Fruit fly (Drosophila melanogaster): Measurements from ENCODE around the gene lt.

Gene lt

DNA sequence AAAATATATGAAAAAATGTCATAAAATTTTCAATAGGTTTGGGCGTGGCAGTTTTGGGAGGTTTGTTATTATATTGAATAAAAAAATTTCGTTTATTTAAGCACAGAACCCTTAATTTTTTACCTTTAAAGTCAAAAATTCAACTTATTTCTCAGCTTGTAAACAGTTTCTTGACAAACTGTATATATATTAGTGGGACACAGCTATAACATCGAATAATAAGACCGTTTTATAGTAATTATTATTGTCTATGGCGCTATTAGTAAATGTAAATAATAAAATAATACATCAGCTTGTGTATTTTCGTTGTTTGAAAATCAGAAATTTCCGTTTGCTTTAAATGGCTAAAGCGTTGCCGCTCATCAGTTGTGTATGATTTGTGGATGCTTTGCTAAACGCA lies at the start of gene lt:
lt (plus strand) TSS at position 240 of the 400 bp plus-strand sequence.
- TF ChIP-seq fd85E (GFP tag; optimal IDR thresholded peaks at IDR 0.05) = no peak
- no peak for TF ChIP-seq spab (GFP tag; optimal IDR thresholded peaks at IDR 0.05)
- no peak for TF ChIP-seq CG8119 (GFP tag; IDR thresholded peaks at IDR 0.05)
- TF ChIP-seq salr (GFP tag; optimal IDR thresholded peaks at IDR 0.05) = no peak
- no peak for TF ChIP-seq Ets21C (GFP tag; optimal IDR thresholded peaks at IDR 0.05)
- TF ChIP-seq Lpt (GFP tag; optimal IDR thresholded peaks at IDR 0.05) = no peak
- peak; percentile 29 for TF ChIP-seq CG11902 (GFP tag; optimal IDR thresholded peaks at IDR 0.05)
- TF ChIP-seq Sox15 (GFP tag; optimal IDR thresholded peaks at IDR 0.05) = no peak
- no peak for TF ChIP-seq Gug (GFP tag; IDR thresholded peaks at IDR 0.05)
- peak; percentile 23 for TF ChIP-seq Sox14 (GFP tag; optimal IDR thresholded peaks at IDR 0.05)
- TF ChIP-seq topi (GFP tag; optimal IDR thresholded peaks at IDR 0.05) = no peak
- TF ChIP-seq CG34406 (GFP tag; optimal IDR thresholded peaks at IDR 0.05) = peak; percentile 19
- peak; percentile 41 for TF ChIP-seq svp (GFP tag)
- peak; percentile 20 for TF ChIP-seq OdsH (GFP tag; optimal IDR thresholded peaks at IDR 0.05)
- TF ChIP-seq Ets96B (tag; optimal IDR thresholded peaks at IDR 0.05) = no peak
- TF ChIP-seq CG10631 (GFP tag; optimal IDR thresholded peaks at IDR 0.05) = no peak
- no peak for TF ChIP-seq CG9139 (GFP tag; optimal IDR thresholded peaks at IDR 0.05)
- TF ChIP-seq net (GFP tag; optimal IDR thresholded peaks at IDR 0.05) = no peak
- TF ChIP-seq Eip75B (GFP tag; optimal IDR thresholded peaks at IDR 0.05) = no peak
- TF ChIP-seq eg (GFP tag; IDR thresholded peaks at IDR 0.05) = no peak
- peak; percentile 0 for TF ChIP-seq Met (GFP tag; optimal IDR thresholded peaks at IDR 0.05)
- TF ChIP-seq CG31627 (GFP tag; optimal IDR thresholded peaks at IDR 0.05) = peak; percentile 32
- TF ChIP-seq pdm3 (GFP tag; optimal IDR thresholded peaks at IDR 0.05) = peak; percentile 10
- no peak for TF ChIP-seq Blimp-1 (GFP tag; optimal IDR thresholded peaks at IDR 0.05)
- TF ChIP-seq Hr39 (GFP tag; optimal IDR thresholded peaks at IDR 0.05) = peak; percentile 37
- peak; percentile 24 for TF ChIP-seq acj6 (GFP tag; optimal IDR thresholded peaks at IDR 0.05)
- no peak for TF ChIP-seq CG8319 (GFP tag; optimal IDR thresholded peaks at IDR 0.05)
- TF ChIP-seq fd59A (GFP tag; optimal IDR thresholded peaks at IDR 0.05) = no peak
- no peak for TF ChIP-seq cyc (GFP tag; optimal IDR thresholded peaks at IDR 0.05)
- no peak for TF ChIP-seq CG15336 (GFP tag; IDR thresholded peaks at IDR 0.05)
- TF ChIP-seq CG16779 (tag; optimal IDR thresholded peaks at IDR 0.05) = no peak

DNA sequence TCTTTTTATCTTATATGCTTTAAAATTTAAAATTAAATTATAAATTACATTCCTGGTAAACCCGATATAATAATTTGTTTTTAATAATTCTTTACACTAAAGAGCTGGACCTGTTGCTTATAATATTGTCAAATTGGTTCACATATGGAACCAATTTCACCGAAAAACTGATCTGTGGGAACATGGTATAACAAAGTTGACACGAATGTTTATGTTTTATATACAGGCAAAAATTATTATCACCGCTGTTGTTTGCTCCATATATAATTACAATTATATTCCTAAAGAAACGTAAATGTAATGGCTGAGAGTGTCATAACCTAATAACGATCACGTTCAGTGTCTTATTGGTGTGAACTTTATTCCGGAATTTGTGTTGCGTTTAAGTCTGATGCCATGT lies 57.0 kb downstream of the lt start, which contains the start of gene cta:
cta (plus strand) TSS at position 233 of the 400 bp plus-strand sequence.
- TF ChIP-seq Met (GFP tag; optimal IDR thresholded peaks at IDR 0.05) (no peak), Sox14 (GFP tag; optimal IDR thresholded peaks at IDR 0.05) (no peak), CG6163 (GFP tag; IDR thresholded peaks at IDR 0.05) (no peak), CG4318 (GFP tag; optimal IDR thresholded peaks at IDR 0.05) (no peak), svp (GFP tag) (peak; percentile 37), CG11294 (GFP tag; IDR thresholded peaks at IDR 0.05) (no peak), Gug (GFP tag; IDR thresholded peaks at IDR 0.05) (no peak), CG1621 (tag; optimal IDR thresholded peaks at IDR 0.05) (no peak), fd59A (GFP tag; optimal IDR thresholded peaks at IDR 0.05) (no peak), OdsH (GFP tag; optimal IDR thresholded peaks at IDR 0.05) (no peak), net (GFP tag; optimal IDR thresholded peaks at IDR 0.05) (no peak), CG6854 (GFP tag; optimal IDR thresholded peaks at IDR 0.05) (no peak), Hr39 (GFP tag; optimal IDR thresholded peaks at IDR 0.05) (peak; percentile 3), CG9139 (GFP tag; optimal IDR thresholded peaks at IDR 0.05) (no peak), CG32006 (GFP tag; optimal IDR thresholded peaks at IDR 0.05) (no peak), Hr4 (GFP tag; optimal IDR thresholded peaks at IDR 0.05) (no peak), fkh (GFP tag; optimal IDR thresholded peaks at IDR 0.05) (no peak)

All from whole organism, prepupa.